Worm (Caenorhabditis elegans) whole organism, L1 larva: ENCODE data around the gene F36D3.8.
"Not testable (repeated sequence)": the region's sequence is repeated elsewhere in the genome, so short reads cannot be mapped to it uniquely, and the experiment has no call there.

ENCODE experiments used
- C16A3.4 ChIP-seq: fragments of 150-350 bp; optimal IDR thresholded peaks from 2 replicates; lab custom pipeline; 2014; ENCODE audit warnings: missing biosample characterization, missing genetic modification characterization
- F16B12.6 ChIP-seq: fragments of 150-350 bp; optimal IDR thresholded peaks from 2 replicates; lab custom pipeline; 2014; ENCODE audit warnings: missing biosample characterization, missing genetic modification characterization
- aly-2 ChIP-seq: fragments of 150-350 bp; optimal IDR thresholded peaks from 2 replicates; lab custom pipeline; 2014; ENCODE audit warnings: missing biosample characterization, missing genetic modification characterization
- ama-1 ChIP-seq: fragments of 150-350 bp; optimal IDR thresholded peaks from 2 replicates; lab custom pipeline; 2014
- ces-1 ChIP-seq: fragments of 150-350 bp; optimal IDR thresholded peaks from 2 replicates; lab custom pipeline; 2014; ENCODE audit warnings: missing biosample characterization, missing genetic modification reagents, missing genetic modification characterization
- egl-27 ChIP-seq, 2 experiments: fragments of 150-350 bp in 1 of 2; sonication (generic microtip); optimal IDR thresholded peaks; 3 replicates each; lab custom pipeline; 2017 to 2018; ENCODE audit warnings: missing biosample characterization in 2 of 2, missing genetic modification characterization in 2 of 2, missing genetic modification reagents in 2 of 2
- elt-2 ChIP-seq: sonication (generic microtip); optimal IDR thresholded peaks from 2 replicates; lab custom pipeline; 2016; ENCODE audit warnings: missing genetic modification characterization, mild to moderate bottlenecking, inconsistent platforms, missing compliant biosample characterization, missing genetic modification reagents
- hpl-2 ChIP-seq: fragments of 150-350 bp; optimal IDR thresholded peaks from 2 replicates; lab custom pipeline; 2014; ENCODE audit warnings: missing biosample characterization, missing genetic modification reagents, missing genetic modification characterization
- irx-1 ChIP-seq: sonication (generic microtip); optimal IDR thresholded peaks from 2 replicates; lab custom pipeline; 2016; ENCODE audit warnings: missing genetic modification characterization, missing compliant biosample characterization
- isw-1 ChIP-seq: fragments of 200-800 bp; sonication (Bioruptor generic); IDR thresholded peaks from 2 replicates; pipeline ENCODE4 v1.3.6; 2022; ENCODE audit warnings: missing genetic modification characterization, missing compliant biosample characterization
- lin-13 ChIP-seq: fragments of 150-350 bp; optimal IDR thresholded peaks from 2 replicates; lab custom pipeline; 2014; ENCODE audit warnings: missing biosample characterization, missing genetic modification reagents, missing genetic modification characterization
- lin-14 ChIP-seq: fragments of 200-800 bp; sonication (Bioruptor generic); optimal IDR thresholded peaks from 2 replicates; lab custom pipeline; 2018; ENCODE audit warnings: mild to moderate bottlenecking, missing genetic modification characterization, moderate library complexity, missing compliant biosample characterization
- lin-35 ChIP-seq, 2 experiments: fragments of 150-350 bp; optimal IDR thresholded peaks; 2 replicates each; lab custom pipeline; 2014; ENCODE audit warnings: missing biosample characterization in 2 of 2, missing genetic modification characterization in 2 of 2, missing genetic modification reagents in 2 of 2
- lin-39 ChIP-seq: fragments of 150-350 bp; optimal IDR thresholded peaks from 2 replicates; lab custom pipeline; 2014; ENCODE audit warnings: missing biosample characterization, missing genetic modification reagents, missing genetic modification characterization
- mdl-1 ChIP-seq, 2 experiments: fragments of 150-350 bp; optimal IDR thresholded peaks; 2 replicates each; lab custom pipeline; 2014 to 2017; ENCODE audit warnings: missing biosample characterization in 2 of 2, missing genetic modification characterization in 2 of 2, inconsistent platforms in 1 of 2
- mef-2 ChIP-seq: fragments of 150-350 bp; optimal IDR thresholded peaks from 2 replicates; lab custom pipeline; 2014; ENCODE audit warnings: missing biosample characterization, missing genetic modification characterization
- nhr-12 ChIP-seq: sonication (generic microtip); optimal IDR thresholded peaks from 2 replicates; lab custom pipeline; 2017; ENCODE audit warnings: missing biosample characterization, missing genetic modification characterization
- nhr-19 ChIP-seq: fragments of 200-800 bp; sonication (Bioruptor generic); conservative IDR thresholded peaks from 2 replicates; pipeline ENCODE4 v1.3.6; 2022; ENCODE audit warnings: missing genetic modification characterization, missing compliant biosample characterization
- nhr-47 ChIP-seq: sonication (generic microtip); optimal IDR thresholded peaks from 2 replicates; lab custom pipeline; 2016; ENCODE audit warnings: mild to moderate bottlenecking, missing genetic modification characterization, moderate library complexity, missing compliant biosample characterization
- nhr-76 ChIP-seq: sonication (generic microtip); optimal IDR thresholded peaks from 2 replicates; lab custom pipeline; 2017; ENCODE audit warnings: missing biosample characterization, missing genetic modification characterization
- nhr-85 ChIP-seq: sonication (generic microtip); peaks from one replicate; lab custom pipeline; 2016; ENCODE audit warnings: missing genetic modification characterization, inconsistent platforms, missing compliant biosample characterization
- nhr-90 ChIP-seq: sonication (generic microtip); optimal IDR thresholded peaks from 2 replicates; lab custom pipeline; 2016; ENCODE audit warnings: mild to moderate bottlenecking, missing genetic modification characterization, missing compliant biosample characterization; ENCODE audit not compliant: poor library complexity
- pag-3 ChIP-seq: sonication (generic microtip); optimal IDR thresholded peaks from 2 replicates; lab custom pipeline; 2017; ENCODE audit warnings: missing genetic modification characterization, mild to moderate bottlenecking, missing compliant biosample characterization, antibody characterized with exemption, borderline replicate concordance; ENCODE audit not compliant: insufficient read depth
- rnt-1 ChIP-seq: sonication (generic microtip); optimal IDR thresholded peaks from 2 replicates; lab custom pipeline; 2016; ENCODE audit warnings: mild to moderate bottlenecking, missing genetic modification characterization, moderate library complexity, missing compliant biosample characterization
- sox-4 ChIP-seq: sonication (generic microtip); optimal IDR thresholded peaks from 2 replicates; lab custom pipeline; 2016; ENCODE audit warnings: missing genetic modification characterization, missing compliant biosample characterization
- sptf-1 ChIP-seq: fragments of 150-350 bp; optimal IDR thresholded peaks from 2 replicates; lab custom pipeline; 2014; ENCODE audit warnings: missing biosample characterization, missing genetic modification characterization
- sup-37 ChIP-seq: fragments of 200-800 bp; sonication (Bioruptor generic); optimal IDR thresholded peaks from 2 replicates; lab custom pipeline; 2018; ENCODE audit warnings: mild to moderate bottlenecking, missing genetic modification characterization, missing compliant biosample characterization
- tbx-2 ChIP-seq: sonication (generic microtip); optimal IDR thresholded peaks from 2 replicates; lab custom pipeline; 2016; ENCODE audit warnings: missing genetic modification characterization, missing compliant biosample characterization
- unc-98 ChIP-seq: fragments of 200-800 bp; sonication (Bioruptor generic); IDR thresholded peaks from 2 replicates; pipeline ENCODE4 v1.3.6; 2022; ENCODE audit warnings: missing genetic modification characterization, missing compliant biosample characterization
- xbp-1 ChIP-seq: sonication (generic microtip); optimal IDR thresholded peaks from 2 replicates; lab custom pipeline; 2016; ENCODE audit warnings: missing genetic modification characterization, missing compliant biosample characterization
- zag-1 ChIP-seq: fragments of 150-350 bp; optimal IDR thresholded peaks from 2 replicates; lab custom pipeline; 2014; ENCODE audit warnings: missing biosample characterization, missing genetic modification characterization
- ztf-11 ChIP-seq, 2 experiments: sonication (generic microtip); optimal IDR thresholded peaks; 2 replicates each; lab custom pipeline; 2016 to 2017; ENCODE audit warnings: missing genetic modification characterization in 2 of 2, missing biosample characterization in 1 of 2, missing compliant biosample characterization in 1 of 2

F36D3.8 gene

DNA sequence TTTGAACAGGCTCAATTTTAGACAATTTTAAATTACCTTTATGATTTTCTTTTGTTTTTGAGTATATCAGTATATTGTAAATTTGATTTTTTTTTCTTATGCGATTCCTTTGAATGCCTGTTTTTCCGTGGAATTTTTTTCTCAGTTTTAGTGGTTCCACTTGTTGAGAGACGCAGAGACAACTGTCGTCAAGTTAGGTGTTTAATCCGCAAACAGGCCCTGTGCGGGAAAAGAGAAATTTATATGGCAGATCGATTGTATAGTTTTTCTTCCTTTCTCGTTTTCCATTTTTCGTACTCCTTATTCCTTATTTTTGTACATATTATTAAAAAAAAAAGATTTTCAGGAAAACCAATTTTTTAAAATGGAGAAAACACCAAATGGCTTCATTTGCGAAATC lies 28.0 kb upstream of the F36D3.8 start, which contains the start of gene F36D3.1 (continued):
- TF ChIP-seq nhr-90 (tag; lab: Kevin White, UChicago) (peak; percentile 15), egl-27 (tag; optimal IDR thresholded peaks at IDR 0.05; lab: Kevin White, UChicago) (no peak), nhr-47 (tag; lab: Kevin White, UChicago) (peak; percentile 58), pag-3 (tag; lab: Kevin White, UChicago) (no peak), mdl-1 (tag; optimal IDR thresholded peaks at IDR 0.05; lab: Kevin White, UChicago) (no peak), nhr-12 (tag; lab: Kevin White, UChicago) (no peak), irx-1 (tag; lab: Kevin White, UChicago) (no peak), F16B12.6 (tag; lab: Kevin White, UChicago) (peak; percentile 84), xbp-1 (tag; lab: Kevin White, UChicago) (peak; percentile 39), rnt-1 (tag; lab: Kevin White, UChicago) (peak; percentile 63), tbx-2 (tag; lab: Kevin White, UChicago) (peak; percentile 28), lin-39 (no peak), nhr-19 (GFP tag; lab: Robert Waterston, UW) (peak; percentile 26; the same call in 1 of the 2 replicates), lin-13 (GFP tag; lab: Kevin White, UChicago) (peak; percentile 45), lin-14 (GFP tag; lab: Kevin White, UChicago) (peak; percentile 42), mef-2 (tag; lab: Kevin White, UChicago) (no peak), ztf-11 (tag; optimal IDR thresholded peaks at IDR 0.05; lab: Kevin White, UChicago) (no peak), hpl-2 (no peak), elt-2 (tag; lab: Kevin White, UChicago) (no peak), aly-2 (tag; lab: Kevin White, UChicago) (no peak)

DNA sequence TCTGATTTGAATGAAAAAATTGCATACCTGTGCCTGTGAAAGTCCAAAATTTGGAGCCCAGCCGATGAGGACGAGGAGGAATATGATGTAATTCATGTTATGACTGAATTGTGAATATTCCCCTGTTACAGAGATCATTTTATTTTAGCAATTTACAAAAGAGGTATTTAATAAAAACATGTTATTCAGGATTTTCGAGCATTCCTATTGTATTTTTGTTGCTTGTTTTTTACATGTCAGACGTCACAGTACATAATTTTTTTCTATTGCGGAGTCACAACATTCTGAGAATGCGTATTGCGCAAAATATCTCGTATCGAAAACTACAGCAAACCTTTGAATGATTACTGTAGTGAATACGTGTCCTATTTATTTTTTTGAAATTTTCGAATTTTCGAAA lies 23.8 kb upstream of the F36D3.8 start, which contains the start of gene F36D3.14:
F36D3.14 (minus strand) TSS at position 101 of the 400 bp plus-strand sequence.
- TF ChIP-seq sox-4 (tag; lab: Kevin White, UChicago) = no peak
- TF ChIP-seq unc-98 (GFP tag; lab: Robert Waterston, UW) = no peak
- no peak for TF ChIP-seq lin-35 (GFP tag; optimal IDR thresholded peaks at IDR 0.05; lab: Kevin White, UChicago)
- TF ChIP-seq nhr-76 (tag; lab: Kevin White, UChicago) = no peak

DNA sequence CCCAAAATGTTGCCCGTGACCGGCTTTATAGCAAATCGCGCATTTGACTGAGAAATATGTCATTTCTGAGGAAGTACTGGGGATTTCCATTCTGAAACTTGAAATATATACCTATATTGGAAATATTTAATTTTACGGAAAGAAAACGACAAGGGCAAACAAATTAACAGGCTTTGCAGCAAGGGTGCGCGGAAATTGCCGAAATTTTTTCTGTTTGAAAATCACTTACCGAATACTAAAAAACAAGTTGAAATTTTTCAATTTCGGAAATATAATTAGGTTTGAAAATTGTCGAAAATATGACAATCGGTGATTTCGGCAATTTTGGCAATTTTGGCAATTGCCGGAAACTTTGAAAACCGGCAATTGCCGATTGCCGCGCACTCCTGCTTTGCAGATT lies 21.1 kb upstream of the F36D3.8 start, which contains the start of gene nhr-54:
nhr-54 (minus strand) TSS at position 101 of the 400 bp plus-strand sequence.
- TF ChIP-seq ama-1 = no peak
- TF ChIP-seq, all 84 proteins: peak for 0

DNA sequence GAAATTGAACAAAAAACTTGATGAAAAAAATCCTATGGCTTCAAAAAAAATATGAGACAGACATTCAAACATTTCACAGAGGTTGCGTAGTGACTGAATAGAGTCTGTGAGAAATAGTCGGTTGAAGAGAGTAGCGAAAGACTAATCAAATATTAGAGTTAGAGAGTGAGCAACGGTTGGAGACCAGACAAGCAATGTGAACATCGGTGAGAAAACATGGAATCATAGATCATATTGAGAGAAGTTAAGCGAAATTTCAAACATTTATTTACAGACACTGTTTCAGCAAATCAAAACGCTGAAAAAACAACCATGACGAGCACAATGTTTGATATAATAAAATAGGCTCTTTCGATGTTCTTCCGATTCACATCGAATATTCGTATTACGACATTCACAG lies 20.3 kb upstream of the F36D3.8 start:
- peak; percentile 8 for TF ChIP-seq lin-14 (GFP tag; lab: Kevin White, UChicago)
- no peak for TF ChIP-seq C16A3.4 (tag; lab: Kevin White, UChicago)

DNA sequence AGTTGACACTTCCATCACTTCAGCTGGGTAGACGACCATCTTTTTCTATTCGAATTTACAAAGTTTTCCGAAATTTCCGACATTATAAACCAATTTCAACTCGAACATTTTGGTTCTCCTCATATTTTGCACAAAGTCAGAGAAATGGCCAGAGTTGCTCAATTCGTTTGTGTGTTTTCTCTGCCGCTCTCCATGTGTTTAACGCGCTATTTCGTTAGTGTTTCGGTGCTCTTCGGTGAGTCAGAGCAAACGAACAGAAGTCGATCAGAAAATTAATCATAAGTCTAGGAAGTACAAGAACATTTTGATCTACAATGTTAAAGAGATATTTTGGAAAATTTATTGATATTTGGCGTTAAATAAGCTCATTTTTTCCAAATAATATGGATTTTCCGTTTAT lies 18.3 kb upstream of the F36D3.8 start, which contains the start of gene srr-3:
srr-3 (minus strand) TSS at position 101 of the 400 bp plus-strand sequence.
- TF ChIP-seq nhr-85 (tag; lab: Kevin White, UChicago) = no peak
- no peak for TF ChIP-seq zag-1 (tag; lab: Kevin White, UChicago)
- TF ChIP-seq sptf-1 (tag; lab: Kevin White, UChicago) = no peak
- TF ChIP-seq ces-1 (GFP tag; lab: Kevin White, UChicago) = no peak
- no peak for TF ChIP-seq mef-2 (tag; lab: Kevin White, UChicago)

DNA sequence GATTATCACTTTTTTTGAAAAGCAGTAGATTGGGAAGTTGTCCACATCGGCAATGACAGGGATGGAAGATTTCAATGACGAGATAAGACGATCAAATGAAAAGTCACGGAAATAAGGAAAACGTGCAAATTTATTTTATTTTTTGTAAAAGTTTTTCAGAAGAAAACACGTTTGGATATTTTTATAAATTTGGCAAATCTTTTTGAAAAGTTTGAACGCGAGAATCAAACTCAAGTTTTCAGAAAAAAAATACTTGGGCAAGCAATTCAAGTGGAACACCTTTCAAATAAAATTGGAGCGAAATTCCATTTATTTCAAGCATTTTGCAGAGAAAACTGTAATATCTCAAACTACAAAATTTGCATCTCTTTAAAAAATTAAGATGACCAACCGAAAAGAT lies 11.8 kb upstream of the F36D3.8 start, which contains the start of gene F36D3.5:
F36D3.5 (minus strand) TSS at position 101 of the 400 bp plus-strand sequence.
- TF ChIP-seq isw-1 (GFP tag; lab: Robert Waterston, UW); sup-37 (GFP tag; lab: Kevin White, UChicago); mdl-1 (tag; optimal IDR thresholded peaks at IDR 0.05; lab: Kevin White, UChicago): not testable (repeated sequence)
